Worm (Caenorhabditis elegans) whole organism, L4 larva: ENCODE results near the gene W08F4.10.

Experiments
- D1046.2 ChIP-seq: fragments of 200-800 bp; sonication (Bioruptor generic); IDR thresholded peaks from 2 replicates; pipeline ENCODE4 v1.3.6; 2022; ENCODE audit warnings: missing genetic modification characterization, missing compliant biosample characterization
- F10B5.3 ChIP-seq: sonication (generic microtip); optimal IDR thresholded peaks from 2 replicates; lab custom pipeline; 2016; ENCODE audit warnings: mild to moderate bottlenecking, missing genetic modification characterization, missing compliant biosample characterization
- F44E2.7 ChIP-seq: fragments of 200-800 bp; sonication (Bioruptor generic); IDR thresholded peaks from 2 replicates; pipeline ENCODE4 v2.1.2; 2022; ENCODE audit warnings: missing genetic modification characterization, missing compliant biosample characterization
- T26A8.4 ChIP-seq: fragments of 200-800 bp; sonication (Bioruptor generic); IDR thresholded peaks from 2 replicates; pipeline ENCODE4 v1.3.6; 2022; ENCODE audit warnings: missing genetic modification characterization, missing compliant biosample characterization
- Y5F2A.4 ChIP-seq: fragments of 200-800 bp; sonication (Bioruptor generic); optimal IDR thresholded peaks from 2 replicates; lab custom pipeline; 2018; ENCODE audit warnings: mild to moderate bottlenecking, missing genetic modification characterization, missing compliant biosample characterization
- ZK337.2 ChIP-seq: fragments of 200-800 bp; sonication (Bioruptor generic); IDR thresholded peaks from 2 replicates; pipeline ENCODE4 v1.3.6; 2022; ENCODE audit warnings: missing genetic modification reagents, missing genetic modification characterization, missing compliant biosample characterization
- aha-1 ChIP-seq: fragments of 150-350 bp; peaks from one replicate; lab custom pipeline; 2014; ENCODE audit warnings: missing biosample characterization, missing genetic modification characterization
- aly-2 ChIP-seq: sonication (generic microtip); optimal IDR thresholded peaks from 2 replicates; lab custom pipeline; 2018; ENCODE audit warnings: missing biosample characterization, missing genetic modification characterization
- arid-1 ChIP-seq: fragments of 200-800 bp; sonication (Bioruptor generic); conservative IDR thresholded peaks from 2 replicates; pipeline ENCODE4 v1.3.6; 2022; ENCODE audit warnings: missing genetic modification reagents, missing genetic modification characterization, missing compliant biosample characterization
- ceh-20 ChIP-seq: fragments of 200-800 bp; sonication (Bioruptor generic); IDR thresholded peaks from 2 replicates; pipeline ENCODE4 v1.3.6; 2022; ENCODE audit warnings: missing genetic modification reagents, missing genetic modification characterization, missing compliant biosample characterization
- ceh-82 ChIP-seq: sonication (generic microtip); optimal IDR thresholded peaks from 2 replicates; lab custom pipeline; 2017; ENCODE audit warnings: missing biosample characterization, missing genetic modification characterization
- daf-16 ChIP-seq, 3 experiments: sonication (generic microtip); optimal IDR thresholded peaks; 2 replicates each; lab custom pipeline; 2016 to 2017; ENCODE audit warnings: missing genetic modification characterization in 3 of 3, missing genetic modification reagents in 3 of 3, mild to moderate bottlenecking in 2 of 3, missing compliant biosample characterization in 2 of 3, missing biosample characterization in 1 of 3, moderate library complexity in 1 of 3
- daf-8 ChIP-seq: fragments of 200-800 bp; sonication (Bioruptor generic); IDR thresholded peaks from 2 replicates; pipeline ENCODE4 v1.3.6; 2022; ENCODE audit warnings: missing genetic modification characterization, missing compliant biosample characterization
- dmd-6 ChIP-seq: fragments of 200-800 bp; sonication (Bioruptor generic); IDR thresholded peaks from 2 replicates; pipeline ENCODE4 v1.3.6; 2022; ENCODE audit warnings: missing genetic modification reagents, missing genetic modification characterization, missing compliant biosample characterization
- dmd-8 ChIP-seq: fragments of 200-800 bp; sonication (Bioruptor generic); IDR thresholded peaks from 2 replicates; pipeline ENCODE4 v1.3.6; 2022; ENCODE audit warnings: missing genetic modification characterization, missing compliant biosample characterization
- dmd-9 ChIP-seq: fragments of 200-800 bp; sonication (Bioruptor generic); IDR thresholded peaks from 2 replicates; pipeline ENCODE4 v1.3.6; 2022; ENCODE audit warnings: missing genetic modification reagents, missing genetic modification characterization, missing compliant biosample characterization
- dve-1 ChIP-seq: sonication (generic microtip); optimal IDR thresholded peaks from 2 replicates; lab custom pipeline; 2017; ENCODE audit warnings: antibody characterized with exemption, mild to moderate bottlenecking, missing genetic modification characterization, missing compliant biosample characterization; ENCODE audit not compliant: insufficient read depth
- egl-43 ChIP-seq: fragments of 200-800 bp; sonication (Bioruptor generic); IDR thresholded peaks from 2 replicates; pipeline ENCODE4 v1.3.6; 2022; ENCODE audit warnings: missing genetic modification reagents, missing genetic modification characterization, missing compliant biosample characterization
- fos-1 ChIP-seq: fragments of 150-350 bp; optimal IDR thresholded peaks from 2 replicates; lab custom pipeline; 2014; ENCODE audit warnings: missing biosample characterization, missing genetic modification characterization
- hlh-11 ChIP-seq: fragments of 200-800 bp; sonication (Bioruptor generic); optimal IDR thresholded peaks from 2 replicates; lab custom pipeline; 2018; ENCODE audit warnings: mild to moderate bottlenecking, missing genetic modification characterization, missing compliant biosample characterization
- hlh-30 ChIP-seq: sonication (generic microtip); optimal IDR thresholded peaks from 2 replicates; lab custom pipeline; 2017; ENCODE audit warnings: antibody characterized with exemption, mild to moderate bottlenecking, missing genetic modification characterization, missing compliant biosample characterization; ENCODE audit not compliant: insufficient read depth
- hmg-1.1 ChIP-seq: fragments of 200-800 bp; sonication (Bioruptor generic); IDR thresholded peaks from 2 replicates; pipeline ENCODE4 v1.3.6; 2022; ENCODE audit warnings: missing genetic modification reagents, missing genetic modification characterization, missing compliant biosample characterization
- jun-1 ChIP-seq: fragments of 150-350 bp; optimal IDR thresholded peaks from 2 replicates; lab custom pipeline; 2014; ENCODE audit warnings: missing biosample characterization, missing genetic modification reagents, missing genetic modification characterization
- lin-1 ChIP-seq: fragments of 200-800 bp; sonication (Bioruptor generic); IDR thresholded peaks from 2 replicates; pipeline ENCODE4 v1.3.6; 2022; ENCODE audit warnings: missing genetic modification reagents, missing genetic modification characterization, missing compliant biosample characterization
- lir-3 ChIP-seq: sonication (generic microtip); optimal IDR thresholded peaks from 2 replicates; lab custom pipeline; 2016; ENCODE audit warnings: mild to moderate bottlenecking, missing genetic modification characterization, missing compliant biosample characterization
- madf-9 ChIP-seq: fragments of 200-800 bp; sonication (Bioruptor generic); conservative IDR thresholded peaks from 2 replicates; pipeline ENCODE4 v1.3.6; 2022; ENCODE audit warnings: missing genetic modification reagents, missing genetic modification characterization, missing compliant biosample characterization
- mdt-29 ChIP-seq: fragments of 200-800 bp; sonication (Bioruptor generic); IDR thresholded peaks from 2 replicates; pipeline ENCODE4 v1.3.6; 2022; ENCODE audit warnings: missing genetic modification reagents, missing genetic modification characterization, missing compliant biosample characterization
- mep-1 ChIP-seq: fragments of 150-350 bp; sonication (generic microtip); optimal IDR thresholded peaks from 3 replicates; lab custom pipeline; 2014; ENCODE audit warnings: missing biosample characterization, missing genetic modification characterization
- mes-2 ChIP-seq: sonication (generic microtip); optimal IDR thresholded peaks from 2 replicates; lab custom pipeline; 2016; ENCODE audit warnings: missing genotype, mild to moderate bottlenecking, missing genetic modification characterization, missing compliant biosample characterization; ENCODE audit not compliant: poor library complexity, severe bottlenecking
- mxl-3 ChIP-seq: fragments of 200-800 bp; sonication (Bioruptor generic); optimal IDR thresholded peaks from 2 replicates; lab custom pipeline; 2018; ENCODE audit warnings: mild to moderate bottlenecking, missing genetic modification characterization, missing compliant biosample characterization
- nhr-28 ChIP-seq: fragments of 150-350 bp; optimal IDR thresholded peaks from 2 replicates; lab custom pipeline; 2014; ENCODE audit warnings: missing biosample characterization, missing genetic modification characterization
- nhr-41 ChIP-seq: fragments of 200-800 bp; sonication (Bioruptor generic); IDR thresholded peaks from 2 replicates; pipeline ENCODE4 v1.3.6; 2022; ENCODE audit warnings: missing genetic modification reagents, missing genetic modification characterization, missing compliant biosample characterization
- nhr-76 ChIP-seq: fragments of 150-350 bp; optimal IDR thresholded peaks from 2 replicates; lab custom pipeline; 2014; ENCODE audit warnings: missing biosample characterization, missing genetic modification characterization
- php-3 ChIP-seq: fragments of 200-800 bp; sonication (Bioruptor generic); IDR thresholded peaks from 2 replicates; pipeline ENCODE4 v1.3.6; 2022; ENCODE audit warnings: missing genetic modification reagents, missing genetic modification characterization, missing compliant biosample characterization
- pqm-1 ChIP-seq: sonication (generic microtip); optimal IDR thresholded peaks from 2 replicates; lab custom pipeline; 2017; ENCODE audit warnings: missing biosample characterization, missing genetic modification characterization
- rbr-2 ChIP-seq: sonication (generic microtip); optimal IDR thresholded peaks from 2 replicates; lab custom pipeline; 2016; ENCODE audit warnings: missing genotype, missing genetic modification characterization, missing compliant biosample characterization
- sdz-12 ChIP-seq: fragments of 200-800 bp; sonication (Bioruptor generic); optimal IDR thresholded peaks from 2 replicates; lab custom pipeline; 2018; ENCODE audit warnings: mild to moderate bottlenecking, missing genetic modification characterization, missing compliant biosample characterization
- snpc-1.2 ChIP-seq: fragments of 200-800 bp; sonication (Bioruptor generic); IDR thresholded peaks from 2 replicates; pipeline ENCODE4 v1.3.6; 2022; ENCODE audit warnings: missing genetic modification reagents, missing genetic modification characterization, missing compliant biosample characterization
- spr-1 ChIP-seq: sonication (generic microtip); optimal IDR thresholded peaks from 2 replicates; lab custom pipeline; 2016; ENCODE audit warnings: mild to moderate bottlenecking, missing genetic modification characterization, missing compliant biosample characterization
- tag-97 ChIP-seq: fragments of 200-800 bp; sonication (Bioruptor generic); IDR thresholded peaks from 2 replicates; pipeline ENCODE4 v1.3.6; 2022; ENCODE audit warnings: missing genetic modification characterization, missing compliant biosample characterization
- unc-130 ChIP-seq: sonication (generic microtip); optimal IDR thresholded peaks from 2 replicates; lab custom pipeline; 2016; ENCODE audit warnings: missing genetic modification reagents, missing genetic modification characterization, missing compliant biosample characterization
- unc-39 ChIP-seq: sonication (generic microtip); optimal IDR thresholded peaks from 2 replicates; lab custom pipeline; 2017; ENCODE audit warnings: missing biosample characterization, missing genetic modification characterization
- unc-62 ChIP-seq, 3 experiments: fragments of 150-350 bp in 1 of 3; sonication (generic microtip); optimal IDR thresholded peaks in 2 of 3; peaks in 1 of 3; 1 replicate in 1 of 3; 2 replicates in 2 of 3; lab custom pipeline; 2014 to 2017; ENCODE audit warnings: missing biosample characterization in 3 of 3, missing genetic modification characterization in 3 of 3, missing genetic modification reagents in 3 of 3, missing genotype in 1 of 3
- zip-2 ChIP-seq: fragments of 150-350 bp; optimal IDR thresholded peaks from 2 replicates; lab custom pipeline; 2014; ENCODE audit warnings: missing biosample characterization, missing genetic modification characterization
- ztf-11 ChIP-seq: fragments of 150-350 bp; optimal IDR thresholded peaks from 2 replicates; lab custom pipeline; 2014; ENCODE audit warnings: missing biosample characterization, missing genetic modification characterization

Gene W08F4.10

ce11 chrII:622478-622877 is 31.5 kb upstream of the W08F4.10 start:
- TF ChIP-seq lir-3 (tag; lab: Kevin White, UChicago) (no peak), Y5F2A.4 (no peak), mep-1 (tag; lab: Kevin White, UChicago) (peak; percentile 1), unc-62 (GFP tag; optimal IDR thresholded peaks at IDR 0.05 in 1 of 2; lab: Kevin White, UChicago) (peak in 1 of 2 experiments; percentile 54), unc-62 (tag; optimal IDR thresholded peaks at IDR 0.05; lab: Kevin White, UChicago) (no peak), mes-2 (tag; lab: Kevin White, UChicago) (peak; percentile 46), hlh-11 (tag; lab: Kevin White, UChicago) (peak; percentile 29), ceh-82 (no peak), daf-16 (GFP tag; optimal IDR thresholded peaks at IDR 0.05; lab: Kevin White, UChicago) (no peak), daf-16 (tag; optimal IDR thresholded peaks at IDR 0.05; lab: Kevin White, UChicago) (peak; percentile 39), nhr-28 (peak; percentile 27), dmd-8 (no peak), hmg-1.1 (GFP tag; lab: Robert Waterston, UW) (peak; percentile 65), dve-1 (tag; lab: Kevin White, UChicago) (peak; percentile 24), hlh-30 (tag; lab: Kevin White, UChicago) (peak; percentile 12), dmd-6 (peak; percentile 47; the same call in 1 of the 2 replicates), dmd-9 (GFP tag; lab: Robert Waterston, UW) (no peak)

- TF ChIP-seq nhr-41 (GFP tag; lab: Robert Waterston, UW) = no peak
- no peak for TF ChIP-seq lin-1 (GFP tag; lab: Robert Waterston, UW)
- TF ChIP-seq T26A8.4 = no peak
- no peak for TF ChIP-seq egl-43
- no peak for TF ChIP-seq fos-1
- peak; percentile 7 for TF ChIP-seq mes-2 (tag; lab: Kevin White, UChicago)
- TF ChIP-seq nhr-76 (tag; lab: Kevin White, UChicago) = no peak
- TF ChIP-seq daf-8 (GFP tag; lab: Robert Waterston, UW) = no peak
- TF ChIP-seq unc-62 (GFP tag; optimal IDR thresholded peaks at IDR 0.05 in 1 of 2; lab: Kevin White, UChicago) = peak in 1 of 2 experiments; percentile 37
- TF ChIP-seq unc-62 (tag; optimal IDR thresholded peaks at IDR 0.05; lab: Kevin White, UChicago) = no peak
- no peak for TF ChIP-seq aly-2 (tag; lab: Kevin White, UChicago)
- no peak for TF ChIP-seq daf-16 (GFP tag; optimal IDR thresholded peaks at IDR 0.05; lab: Kevin White, UChicago)
- TF ChIP-seq daf-16 (tag; optimal IDR thresholded peaks at IDR 0.05; lab: Kevin White, UChicago) = peak; percentile 86
- no peak for TF ChIP-seq tag-97 (GFP tag; lab: Robert Waterston, UW)
- no peak for TF ChIP-seq aha-1
- no peak for TF ChIP-seq snpc-1.2 (GFP tag; lab: Robert Waterston, UW)
- TF ChIP-seq ztf-11 (tag; lab: Kevin White, UChicago) = no peak
- no peak for TF ChIP-seq sdz-12 (GFP tag; lab: Kevin White, UChicago)
- no peak for TF ChIP-seq jun-1 (tag; lab: Kevin White, UChicago)
- TF ChIP-seq D1046.2 (GFP tag; lab: Robert Waterston, UW) = no peak
- peak; percentile 67 for TF ChIP-seq nhr-28
- no peak for TF ChIP-seq arid-1 (GFP tag; lab: Robert Waterston, UW)
- TF ChIP-seq pqm-1 (tag; lab: Kevin White, UChicago) = peak; percentile 43
- no peak for TF ChIP-seq zip-2
- TF ChIP-seq mdt-29 (GFP tag; lab: Robert Waterston, UW) = no peak
- TF ChIP-seq php-3 (GFP tag; lab: Robert Waterston, UW) = no peak
- no peak for TF ChIP-seq ceh-20
- no peak for TF ChIP-seq spr-1 (tag; lab: Kevin White, UChicago)
- TF ChIP-seq mep-1 (tag; lab: Kevin White, UChicago) = peak; percentile 7
- no peak for TF ChIP-seq F44E2.7 (GFP tag; lab: Robert Waterston, UW)
- no peak for TF ChIP-seq F10B5.3 (tag; lab: Kevin White, UChicago)
- no peak for TF ChIP-seq unc-39
- TF ChIP-seq dmd-6 = peak; percentile 58
- peak; percentile 69 for TF ChIP-seq dve-1 (tag; lab: Kevin White, UChicago)
- TF ChIP-seq mxl-3 (GFP tag; lab: Kevin White, UChicago) = no peak
- TF ChIP-seq rbr-2 (tag; lab: Kevin White, UChicago) = no peak
- no peak for TF ChIP-seq madf-9 (GFP tag; lab: Robert Waterston, UW)
- no peak for TF ChIP-seq ZK337.2 (GFP tag; lab: Robert Waterston, UW)
- TF ChIP-seq hlh-11 (tag; lab: Kevin White, UChicago) = peak; percentile 51
- TF ChIP-seq dmd-8 = no peak
- no peak for TF ChIP-seq unc-130
Measured at ce11 chrII:621141-621540, 30.1 kb upstream of the W08F4.10 start.
